Fruit fly (Drosophila melanogaster) whole organism, prepupa: Measurements from ENCODE around the gene CG18586.
A peak's percentile ranks its signal among the peaks of the same experiment; 100 is the strongest.

ENCODE experiments used
- CG10669 ChIP-seq: fragments of 200-800 bp; sonication (Bioruptor generic); optimal IDR thresholded peaks from 3 replicates; lab custom pipeline; 2018; ENCODE audit warnings: missing biosample characterization, mild to moderate bottlenecking, missing genetic modification characterization, moderate library complexity
- CG11294 ChIP-seq: fragments of 200-800 bp; sonication (Bioruptor generic); IDR thresholded peaks from 2 replicates; pipeline ENCODE4 v1.3.6; 2022; ENCODE audit warnings: missing biosample characterization, missing genetic modification characterization
- CG11902 ChIP-seq: fragments of 200-800 bp; sonication (Bioruptor generic); optimal IDR thresholded peaks from 3 replicates; lab custom pipeline; 2016; ENCODE audit warnings: missing biosample characterization, missing genetic modification characterization
- CG15336 ChIP-seq: fragments of 200-800 bp; sonication (Bioruptor generic); IDR thresholded peaks from 2 replicates; pipeline ENCODE4 v1.3.6; 2022; ENCODE audit warnings: missing biosample characterization, missing genetic modification characterization
- CG1621 ChIP-seq: fragments of 200-800 bp; sonication (Bioruptor generic); optimal IDR thresholded peaks from 3 replicates; lab custom pipeline; 2018; ENCODE audit warnings: missing biosample characterization, mild to moderate bottlenecking, missing genetic modification characterization
- CG3032 ChIP-seq: fragments of 200-800 bp; optimal IDR thresholded peaks from 2 replicates; lab custom pipeline; 2019; ENCODE audit warnings: missing biosample characterization, mild to moderate bottlenecking, missing genetic modification characterization, moderate library complexity
- CG32006 ChIP-seq: fragments of 200-800 bp; sonication (Bioruptor generic); optimal IDR thresholded peaks from 3 replicates; lab custom pipeline; 2017; ENCODE audit warnings: missing biosample characterization, mild to moderate bottlenecking, missing genetic modification characterization
- CG34406 ChIP-seq: fragments of 200-800 bp; sonication (Bioruptor generic); optimal IDR thresholded peaks from 3 replicates; lab custom pipeline; 2016; ENCODE audit warnings: missing biosample characterization, missing genetic modification characterization
- CG3919 ChIP-seq: fragments of 200-800 bp; sonication (Bioruptor generic); optimal IDR thresholded peaks from 3 replicates; lab custom pipeline; 2016; ENCODE audit warnings: missing biosample characterization, missing genetic modification characterization
- CG4318 ChIP-seq: fragments of 200-800 bp; sonication (Bioruptor generic); optimal IDR thresholded peaks from 3 replicates; lab custom pipeline; 2017; ENCODE audit warnings: missing biosample characterization, mild to moderate bottlenecking, missing genetic modification characterization
- CG6163 ChIP-seq: fragments of 200-800 bp; sonication (Bioruptor generic); IDR thresholded peaks from 3 replicates; pipeline ENCODE4 v1.3.6; 2022; ENCODE audit warnings: missing biosample characterization, missing genetic modification characterization
- CG6792 ChIP-seq: fragments of 200-800 bp; sonication (Bioruptor generic); optimal IDR thresholded peaks from 3 replicates; lab custom pipeline; 2016; ENCODE audit warnings: missing biosample characterization, missing genetic modification characterization
- CG6854 ChIP-seq: fragments of 200-800 bp; sonication (Bioruptor generic); optimal IDR thresholded peaks from 2 replicates; lab custom pipeline; 2017; ENCODE audit warnings: missing biosample characterization, mild to moderate bottlenecking, missing genetic modification characterization
- CG7368 ChIP-seq: fragments of 200-800 bp; sonication (Bioruptor generic); optimal IDR thresholded peaks from 3 replicates; lab custom pipeline; 2016; ENCODE audit warnings: missing biosample characterization, missing genetic modification characterization
- CG8119 ChIP-seq: fragments of 200-800 bp; sonication (Bioruptor generic); IDR thresholded peaks from 3 replicates; pipeline ENCODE4 v1.3.6; 2022; ENCODE audit warnings: missing biosample characterization, missing genetic modification characterization
- CG8632 ChIP-seq: fragments of 200-800 bp; sonication (Bioruptor generic); optimal IDR thresholded peaks from 3 replicates; lab custom pipeline; 2016; ENCODE audit warnings: missing biosample characterization, missing genetic modification characterization
- CG9139 ChIP-seq: fragments of 200-800 bp; sonication (Bioruptor generic); optimal IDR thresholded peaks from 3 replicates; lab custom pipeline; 2017; ENCODE audit warnings: missing biosample characterization, mild to moderate bottlenecking, missing genetic modification characterization
- Eip75B ChIP-seq: fragments of 200-800 bp; sonication (Bioruptor generic); optimal IDR thresholded peaks from 3 replicates; lab custom pipeline; 2016; ENCODE audit warnings: missing biosample characterization, missing genetic modification characterization
- Eip78C ChIP-seq: fragments of 200-800 bp; sonication (Bioruptor generic); peaks from one replicate; lab custom pipeline; 2016; ENCODE audit warnings: missing biosample characterization, missing genetic modification characterization
- Ets21C ChIP-seq: fragments of 200-800 bp; sonication (Bioruptor generic); optimal IDR thresholded peaks from 3 replicates; lab custom pipeline; 2016; ENCODE audit warnings: missing biosample characterization, missing genetic modification characterization
- Ets96B ChIP-seq: fragments of 200-800 bp; optimal IDR thresholded peaks from 2 replicates; lab custom pipeline; 2019; ENCODE audit warnings: missing biosample characterization, mild to moderate bottlenecking, missing genetic modification characterization, moderate library complexity
- Hr39 ChIP-seq: fragments of 200-800 bp; sonication (Bioruptor generic); optimal IDR thresholded peaks from 2 replicates; lab custom pipeline; 2016; ENCODE audit warnings: missing biosample characterization, missing genetic modification characterization
- Hr4 ChIP-seq: fragments of 200-800 bp; sonication (Bioruptor generic); optimal IDR thresholded peaks from 3 replicates; lab custom pipeline; 2016; ENCODE audit warnings: missing biosample characterization, missing genetic modification characterization
- Met ChIP-seq: fragments of 200-800 bp; sonication (Bioruptor generic); optimal IDR thresholded peaks from 3 replicates; lab custom pipeline; 2016; ENCODE audit warnings: missing biosample characterization, missing genetic modification characterization
- Sox102F ChIP-seq: fragments of 200-800 bp; sonication (Bioruptor generic); optimal IDR thresholded peaks from 2 replicates; lab custom pipeline; 2016; ENCODE audit warnings: missing biosample characterization, mild to moderate bottlenecking, missing genetic modification characterization
- Sox14 ChIP-seq: fragments of 200-800 bp; sonication (Bioruptor generic); optimal IDR thresholded peaks from 3 replicates; lab custom pipeline; 2016; ENCODE audit warnings: missing biosample characterization, missing genetic modification characterization
- Sox15 ChIP-seq: fragments of 200-800 bp; sonication (Bioruptor generic); optimal IDR thresholded peaks from 3 replicates; lab custom pipeline; 2016; ENCODE audit warnings: missing biosample characterization, missing genetic modification characterization
- achi ChIP-seq: fragments of 200-800 bp; sonication (Bioruptor generic); optimal IDR thresholded peaks from 3 replicates; lab custom pipeline; 2016; ENCODE audit warnings: missing biosample characterization, missing genetic modification characterization
- acj6 ChIP-seq: fragments of 200-800 bp; sonication (Bioruptor generic); optimal IDR thresholded peaks from 3 replicates; lab custom pipeline; 2016; ENCODE audit warnings: missing biosample characterization, missing genetic modification characterization
- cyc ChIP-seq: fragments of 200-800 bp; sonication (Bioruptor generic); optimal IDR thresholded peaks from 3 replicates; lab custom pipeline; 2016; ENCODE audit warnings: missing biosample characterization, missing genetic modification characterization
- dac ChIP-seq: fragments of 200-800 bp; sonication (Bioruptor generic); optimal IDR thresholded peaks from 2 replicates; lab custom pipeline; 2017; ENCODE audit warnings: missing biosample characterization, mild to moderate bottlenecking, missing genetic modification characterization
- dsx ChIP-seq: fragments of 200-800 bp; optimal IDR thresholded peaks from 3 replicates; lab custom pipeline; 2019; ENCODE audit warnings: missing biosample characterization, mild to moderate bottlenecking, missing genetic modification characterization, moderate library complexity; ENCODE audit not compliant: poor library complexity, severe bottlenecking
- esn ChIP-seq: fragments of 200-800 bp; sonication (Bioruptor generic); optimal IDR thresholded peaks from 2 replicates; lab custom pipeline; 2016; ENCODE audit warnings: missing biosample characterization, mild to moderate bottlenecking, missing genetic modification characterization, moderate library complexity
- fd59A ChIP-seq: fragments of 200-800 bp; sonication (Bioruptor generic); optimal IDR thresholded peaks from 2 replicates; lab custom pipeline; 2017; ENCODE audit warnings: missing biosample characterization, mild to moderate bottlenecking, missing genetic modification characterization, missing genetic modification reagents
- fkh ChIP-seq: fragments of 200-800 bp; sonication (Bioruptor generic); optimal IDR thresholded peaks from 3 replicates; lab custom pipeline; 2017; ENCODE audit warnings: missing biosample characterization, mild to moderate bottlenecking, missing genetic modification characterization, moderate library complexity
- lz ChIP-seq: fragments of 200-800 bp; sonication (Bioruptor generic); optimal IDR thresholded peaks from 3 replicates; lab custom pipeline; 2016; ENCODE audit warnings: missing biosample characterization, missing genetic modification characterization
- net ChIP-seq: fragments of 200-800 bp; sonication (Bioruptor generic); optimal IDR thresholded peaks from 3 replicates; lab custom pipeline; 2016; ENCODE audit warnings: missing biosample characterization, missing genetic modification characterization
- pdm3 ChIP-seq: fragments of 200-800 bp; sonication (Bioruptor generic); optimal IDR thresholded peaks from 3 replicates; lab custom pipeline; 2016; ENCODE audit warnings: missing biosample characterization, missing genetic modification characterization
- salr ChIP-seq, 2 experiments: fragments of 200-800 bp; sonication (Bioruptor generic); optimal IDR thresholded peaks; 3 replicates each; lab custom pipeline; 2016 to 2018; ENCODE audit warnings: missing biosample characterization in 2 of 2, missing genetic modification characterization in 2 of 2, mild to moderate bottlenecking in 1 of 2
- spab ChIP-seq: fragments of 200-800 bp; sonication (Bioruptor generic); optimal IDR thresholded peaks from 2 replicates; lab custom pipeline; 2017; ENCODE audit warnings: missing biosample characterization, mild to moderate bottlenecking, missing genetic modification characterization, missing genetic modification reagents
- ss ChIP-seq, 2 experiments: fragments of 200-800 bp; sonication (Bioruptor generic); optimal IDR thresholded peaks; 2 replicates in 1 of 2; 3 replicates in 1 of 2; lab custom pipeline; 2017 to 2018; ENCODE audit warnings: mild to moderate bottlenecking in 2 of 2, missing biosample characterization in 2 of 2, missing genetic modification characterization in 2 of 2, moderate library complexity in 1 of 2
- svp ChIP-seq: fragments of 200-800 bp; sonication (Bioruptor generic); peaks from one replicate; lab custom pipeline; 2016; ENCODE audit warnings: missing biosample characterization, missing genetic modification characterization
- vri ChIP-seq: fragments of 200-800 bp; sonication (Bioruptor generic); optimal IDR thresholded peaks from 3 replicates; lab custom pipeline; 2016; ENCODE audit warnings: missing biosample characterization, mild to moderate bottlenecking, missing genetic modification characterization

The CG18586 gene

dm6 chr3L:5873011-5873410 lies at the start of gene CG18586:
CG18586 (plus strand) TSS chr3L:5873311.
- TF ChIP-seq CG1621 (tag; lab: Kevin White, UChicago) (no peak), CG8632 (no peak), CG6163 (no peak), Sox102F (GFP tag; lab: Kevin White, UChicago) (no peak), CG4318 (GFP tag; lab: Kevin White, UChicago) (no peak), CG15336 (no peak), cyc (GFP tag; lab: Kevin White, UChicago) (no peak)

- no peak for TF ChIP-seq esn (GFP tag; lab: Kevin White, UChicago)
- TF ChIP-seq CG10669, result peak; percentile 7
- peak; percentile 1 for TF ChIP-seq CG7368 (GFP tag; lab: Kevin White, UChicago)
- TF ChIP-seq achi (GFP tag; lab: Kevin White, UChicago), result no peak
- no peak for TF ChIP-seq CG15336
- peak; percentile 19 for TF ChIP-seq CG3919
- no peak for TF ChIP-seq pdm3 (GFP tag; lab: Kevin White, UChicago)
- TF ChIP-seq CG1621 (tag; lab: Kevin White, UChicago), result peak; percentile 15
- peak; percentile 17 for TF ChIP-seq Met (GFP tag; lab: Kevin White, UChicago)
- TF ChIP-seq fkh (GFP tag; lab: Kevin White, UChicago), result peak; percentile 97
- TF ChIP-seq Eip78C, result peak; percentile 66
- TF ChIP-seq CG11902 (GFP tag; lab: Kevin White, UChicago), result no peak
- TF ChIP-seq net (GFP tag; lab: Kevin White, UChicago), result peak; percentile 12
- TF ChIP-seq Hr39 (GFP tag; lab: Kevin White, UChicago), result no peak
- no peak for TF ChIP-seq CG6854 (GFP tag; lab: Kevin White, UChicago)
- TF ChIP-seq CG34406 (GFP tag; lab: Kevin White, UChicago), result peak; percentile 21
- peak; percentile 9 for TF ChIP-seq lz (GFP tag; lab: Kevin White, UChicago)
- peak; percentile 53; the same call in 1 of the 3 replicates for TF ChIP-seq CG6163
- no peak for TF ChIP-seq CG4318 (GFP tag; lab: Kevin White, UChicago)
- TF ChIP-seq Eip75B (GFP tag; lab: Kevin White, UChicago), result peak; percentile 11
- TF ChIP-seq svp (GFP tag; lab: Kevin White, UChicago), result peak; percentile 22
- TF ChIP-seq CG6792, result peak; percentile 1
- TF ChIP-seq acj6, result peak; percentile 2
- TF ChIP-seq ss (GFP tag; optimal IDR thresholded peaks at IDR 0.05; lab: Kevin White, UChicago), result peak in 1 of 2 experiments; percentile 3
Measured at dm6 chr3L:5823763-5824445, 49.2 kb upstream of the CG18586 start.

dm6 chr3L:5825483-5825882 lies 47.6 kb upstream of the CG18586 start:
- no peak for TF ChIP-seq Hr39 (GFP tag; lab: Kevin White, UChicago)
- no peak for TF ChIP-seq CG3919
- no peak for TF ChIP-seq lz (GFP tag; lab: Kevin White, UChicago)
- TF ChIP-seq achi (GFP tag; lab: Kevin White, UChicago), result no peak
- TF ChIP-seq CG4318 (GFP tag; lab: Kevin White, UChicago), result no peak
- no peak for TF ChIP-seq Eip75B (GFP tag; lab: Kevin White, UChicago)
- TF ChIP-seq pdm3 (GFP tag; lab: Kevin White, UChicago), result no peak
- TF ChIP-seq CG32006 (GFP tag; lab: Kevin White, UChicago), result peak; percentile 2
- TF ChIP-seq CG6163, result 0 out of 3 replicates have a peak, but pooled peaks have one; percentile 12
- TF ChIP-seq CG3032 (tag; lab: Kevin White, UChicago), result peak; percentile 36
- no peak for TF ChIP-seq CG11294 (GFP tag; lab: Robert Waterston, UW)
- no peak for TF ChIP-seq ss (GFP tag; optimal IDR thresholded peaks at IDR 0.05; lab: Kevin White, UChicago)
- peak; percentile 12 for TF ChIP-seq spab (GFP tag; lab: Kevin White, UChicago)
- TF ChIP-seq cyc (GFP tag; lab: Kevin White, UChicago), result no peak
- TF ChIP-seq Sox14 (GFP tag; lab: Kevin White, UChicago), result no peak
- TF ChIP-seq salr (GFP tag; optimal IDR thresholded peaks at IDR 0.05; lab: Kevin White, UChicago), result no peak
- TF ChIP-seq esn (GFP tag; lab: Kevin White, UChicago), result no peak
- TF ChIP-seq CG34406 (GFP tag; lab: Kevin White, UChicago), result peak; percentile 7
- no peak for TF ChIP-seq vri (GFP tag; lab: Kevin White, UChicago)
- TF ChIP-seq CG15336, result no peak
- peak; percentile 5 for TF ChIP-seq Ets96B (tag; lab: Kevin White, UChicago)
- no peak for TF ChIP-seq Hr4 (GFP tag; lab: Kevin White, UChicago)
- TF ChIP-seq CG10669, result peak; percentile 9
- TF ChIP-seq Sox15 (GFP tag; lab: Kevin White, UChicago), result no peak
- TF ChIP-seq CG8632, result no peak
- TF ChIP-seq Ets21C (GFP tag; lab: Kevin White, UChicago), result no peak
- no peak for TF ChIP-seq CG9139 (GFP tag; lab: Kevin White, UChicago)
- TF ChIP-seq dsx (GFP tag; lab: Kevin White, UChicago), result no peak
- TF ChIP-seq CG8119 (GFP tag; lab: Robert Waterston, UW), result no peak
- no peak for TF ChIP-seq dac (GFP tag; lab: Kevin White, UChicago)
- TF ChIP-seq Eip78C, result peak; percentile 52
- TF ChIP-seq fd59A (GFP tag; lab: Kevin White, UChicago), result peak; percentile 19
- peak; percentile 28 for TF ChIP-seq acj6
